Fruit fly (Drosophila melanogaster): ENCODE data around the gene CG2260.
A peak's percentile ranks its signal among the peaks of the same experiment; 100 is the strongest.

The CG2260 gene

DNA sequence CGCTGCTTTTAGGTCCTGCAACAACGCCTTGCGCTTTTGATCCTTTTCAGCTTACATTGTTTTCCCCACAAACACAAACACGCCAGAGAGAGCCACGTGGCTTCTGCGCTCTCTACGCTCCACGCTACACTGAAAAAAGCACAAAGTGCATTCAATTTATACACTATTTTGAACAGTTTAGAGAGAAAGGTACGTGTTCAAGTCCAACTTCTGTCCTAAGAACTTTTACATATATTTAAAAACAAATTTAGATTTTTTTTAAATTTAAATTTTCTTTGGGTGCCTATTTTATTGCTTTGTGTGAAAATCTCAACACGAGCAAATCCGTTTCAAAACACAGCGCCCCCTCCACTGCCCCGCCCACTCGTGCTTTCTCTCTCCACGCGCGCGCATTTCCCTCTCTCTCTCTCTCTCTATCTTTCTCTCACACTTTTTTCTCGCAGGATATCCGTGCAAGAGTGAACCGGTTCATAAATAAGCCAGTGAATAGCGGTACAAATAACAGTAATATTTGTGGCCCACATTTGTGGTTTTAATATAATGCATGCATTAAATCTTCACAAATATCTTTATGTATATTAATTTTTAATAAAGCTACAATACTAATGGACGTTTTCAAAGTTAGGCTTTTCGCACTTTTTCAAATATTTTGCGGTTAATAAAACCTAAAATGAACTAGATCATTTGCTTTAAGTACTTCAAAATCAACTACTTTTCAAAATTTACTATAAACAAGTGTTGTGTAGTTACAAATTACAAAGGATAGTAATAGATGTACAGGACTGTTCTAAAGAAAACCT, 20.7 kb downstream of the CG2260 start (continued):
- TF ChIP-seq CG13424 (tag; optimal IDR thresholded peaks at IDR 0.05) (peak; percentile 81), nmo (GFP tag; optimal IDR thresholded peaks at IDR 0.05) (peak; percentile 83), CG2678 (tag; optimal IDR thresholded peaks at IDR 0.05) (peak; percentile 87), HmgD (GFP tag; optimal IDR thresholded peaks at IDR 0.05) (no peak), Dp (GFP tag; optimal IDR thresholded peaks at IDR 0.05) (no peak), CG10462 (GFP tag; optimal IDR thresholded peaks at IDR 0.05) (peak; percentile 39), CG6854 (GFP tag; optimal IDR thresholded peaks at IDR 0.05) (peak; percentile 81), Hr78 (GFP tag; optimal IDR thresholded peaks at IDR 0.05) (peak in 1 of 2 experiments; percentile 38), trem (tag; optimal IDR thresholded peaks at IDR 0.05) (peak; percentile 50), chm (GFP tag; IDR thresholded peaks at IDR 0.05) (peak; percentile 87), CG4854 (GFP tag; optimal IDR thresholded peaks at IDR 0.05) (peak; percentile 65), CG15696 (tag; optimal IDR thresholded peaks at IDR 0.05) (peak; percentile 36), vnd (GFP tag; IDR thresholded peaks at IDR 0.05; ENCODE audit: partially characterized antibody) (no peak), corto (GFP tag; optimal IDR thresholded peaks at IDR 0.05) (peak; percentile 35), CG11085 (GFP tag; IDR thresholded peaks at IDR 0.05) (peak; percentile 34; the same call in 1 of the 2 replicates), Stat92E (GFP tag; optimal IDR thresholded peaks at IDR 0.05) (no peak), wdn (GFP tag; IDR thresholded peaks at IDR 0.05) (peak; percentile 67), crc (GFP tag; optimal IDR thresholded peaks at IDR 0.05) (peak; percentile 33), grn (GFP tag; optimal IDR thresholded peaks at IDR 0.05) (no peak), CG1603 (tag; optimal IDR thresholded peaks at IDR 0.05) (peak; percentile 51), slou (GFP tag; optimal IDR thresholded peaks at IDR 0.05) (peak; percentile 33), CrebB (tag; optimal IDR thresholded peaks at IDR 0.05) (peak; percentile 74), org-1 (GFP tag; optimal IDR thresholded peaks at IDR 0.05) (peak; percentile 70), CG3281 (GFP tag; optimal IDR thresholded peaks at IDR 0.05) (peak; percentile 85), dati (GFP tag; IDR thresholded peaks at IDR 0.05) (peak; percentile 59), sna (GFP tag; IDR thresholded peaks at IDR 0.05; ENCODE audit: partially characterized antibody) (no peak), Xrp1 (GFP tag; IDR thresholded peaks at IDR 0.05) (peak; percentile 90), lbe (GFP tag; optimal IDR thresholded peaks at IDR 0.05) (peak; percentile 49), Ssrp (tag; optimal IDR thresholded peaks at IDR 0.05) (peak; percentile 53), CG17568 (GFP tag; optimal IDR thresholded peaks at IDR 0.05) (peak; percentile 71), CG13123 (GFP tag; optimal IDR thresholded peaks at IDR 0.05) (peak; percentile 45), stwl (tag; optimal IDR thresholded peaks at IDR 0.05) (no peak), CG14965 (GFP tag; optimal IDR thresholded peaks at IDR 0.05; ENCODE audit: borderline replicate concordance) (no peak), CG16813 (GFP tag; IDR thresholded peaks at IDR 0.05; ENCODE audit: partially characterized antibody) (no peak), prd (optimal IDR thresholded peaks at IDR 0.05) (no peak), prd (GFP tag; IDR thresholded peaks at IDR 0.05) (peak; percentile 90), CG4404 (GFP tag; IDR thresholded peaks at IDR 0.05) (peak; percentile 43; the same call in 1 of the 2 replicates), CG9437 (GFP tag; optimal IDR thresholded peaks at IDR 0.05) (peak; percentile 64), CTCF (GFP tag; optimal IDR thresholded peaks at IDR 0.05) (peak; percentile 31), cwo (GFP tag; optimal IDR thresholded peaks at IDR 0.05) (peak; percentile 84), Nf-YC (tag; optimal IDR thresholded peaks at IDR 0.05) (peak; percentile 62), CG2712 (tag; optimal IDR thresholded peaks at IDR 0.05) (peak; percentile 87), klu (GFP tag; IDR thresholded peaks at IDR 0.05) (peak; percentile 58; the same call in 1 of the 2 replicates), CG1233 (GFP tag; optimal IDR thresholded peaks at IDR 0.05) (peak; percentile 70), CG12659 (GFP tag; optimal IDR thresholded peaks at IDR 0.05) (peak; percentile 87), CG17802 (tag; optimal IDR thresholded peaks at IDR 0.05) (peak; percentile 47), Doc2 (GFP tag; IDR thresholded peaks at IDR 0.05) (no peak), al (GFP tag; IDR thresholded peaks at IDR 0.05) (peak; percentile 73)

Data from whole organism, embryonic.